Fruit fly (Drosophila melanogaster): ENCODE measurements around the gene CG14715.
A peak's percentile ranks its signal among the peaks of the same experiment; 100 is the strongest.

DNA sequence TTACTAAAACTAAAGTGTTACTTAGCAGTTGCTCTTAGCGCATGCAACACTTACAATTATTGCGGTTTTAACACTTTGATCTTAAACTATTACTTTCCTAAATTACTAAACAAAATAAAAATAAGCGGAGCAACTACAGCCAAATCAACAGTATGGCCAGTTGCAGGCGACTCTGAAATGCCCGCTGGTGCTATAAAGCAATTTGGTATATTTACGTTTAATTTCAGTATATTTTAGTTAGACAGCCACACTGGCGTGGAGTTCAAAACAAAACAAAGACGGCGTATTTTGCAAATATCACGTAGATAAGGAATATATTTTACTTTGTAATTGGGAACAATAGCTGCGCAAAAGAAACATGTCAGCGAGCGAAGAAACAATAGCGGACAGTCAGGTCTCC is 5.5 kb downstream of the CG14715 start, which contains the start of the genes Taf12 and Ho:
- TF ChIP-seq EcR (GFP tag; optimal IDR thresholded peaks at IDR 0.05) (peak; percentile 9), CG15710 (tag; optimal IDR thresholded peaks at IDR 0.05) (no peak), CG12605 (GFP tag; IDR thresholded peaks at IDR 0.05) (no peak), CG9948 (tag; optimal IDR thresholded peaks at IDR 0.05) (no peak), CG13204 (GFP tag; optimal IDR thresholded peaks at IDR 0.05) (no peak), CG10348 (GFP tag; IDR thresholded peaks at IDR 0.05) (no peak)

Data from whole organism, pupa.